Worm (Caenorhabditis elegans) whole organism, mixed stage, embryonic: ENCODE results near the gene srh-62.

Experiments
- M03D4.4 ChIP-seq: sonication (generic microtip); optimal IDR thresholded peaks from 2 replicates; lab custom pipeline; 2017; ENCODE audit warnings: mild to moderate bottlenecking, missing genetic modification characterization, missing compliant biosample characterization
- bed-3 ChIP-seq: fragments of 200-800 bp; sonication (Bioruptor generic); optimal IDR thresholded peaks from 3 replicates; lab custom pipeline; 2018; ENCODE audit warnings: mild to moderate bottlenecking, missing genetic modification characterization, moderate library complexity, missing compliant biosample characterization
- blmp-1 ChIP-seq: fragments of 150-350 bp; optimal IDR thresholded peaks from 2 replicates; lab custom pipeline; 2014; ENCODE audit warnings: missing biosample characterization, missing genetic modification characterization
- ceh-39 ChIP-seq: fragments of 150-350 bp; optimal IDR thresholded peaks from 2 replicates; lab custom pipeline; 2014; ENCODE audit warnings: missing biosample characterization, missing genetic modification characterization
- ceh-83 ChIP-seq: fragments of 200-800 bp; sonication (Bioruptor generic); optimal IDR thresholded peaks from 2 replicates; lab custom pipeline; 2018; ENCODE audit warnings: mild to moderate bottlenecking, missing genetic modification characterization, missing compliant biosample characterization
- ces-1 ChIP-seq: fragments of 150-350 bp; optimal IDR thresholded peaks from 2 replicates; lab custom pipeline; 2014; ENCODE audit warnings: missing biosample characterization, missing genetic modification reagents, missing genetic modification characterization
- cnd-1 ChIP-seq: fragments of 200-800 bp; sonication (Bioruptor generic); optimal IDR thresholded peaks from 2 replicates; lab custom pipeline; 2018; ENCODE audit warnings: mild to moderate bottlenecking, missing genetic modification characterization, missing compliant biosample characterization
- drap-1 ChIP-seq: fragments of 200-800 bp; sonication (Bioruptor generic); optimal IDR thresholded peaks from 3 replicates; lab custom pipeline; 2018; ENCODE audit warnings: mild to moderate bottlenecking, missing genetic modification characterization, missing compliant biosample characterization
- elt-1 ChIP-seq: sonication (generic microtip); optimal IDR thresholded peaks from 2 replicates; lab custom pipeline; 2017; ENCODE audit warnings: missing genetic modification characterization, mild to moderate bottlenecking, missing compliant biosample characterization, antibody characterized with exemption, moderate library complexity, borderline replicate concordance; ENCODE audit not compliant: insufficient read depth
- elt-3 ChIP-seq: fragments of 150-350 bp; optimal IDR thresholded peaks from 2 replicates; lab custom pipeline; 2014; ENCODE audit warnings: missing biosample characterization, missing genetic modification characterization
- flh-1 ChIP-seq: fragments of 200-800 bp; sonication (Bioruptor generic); optimal IDR thresholded peaks from 2 replicates; lab custom pipeline; 2018; ENCODE audit warnings: mild to moderate bottlenecking, missing genetic modification characterization, moderate library complexity, missing compliant biosample characterization
- hlh-1 ChIP-seq: fragments of 150-350 bp; optimal IDR thresholded peaks from 2 replicates; lab custom pipeline; 2014; ENCODE audit warnings: missing biosample characterization, missing genetic modification reagents, missing genetic modification characterization
- lin-13 ChIP-seq: fragments of 150-350 bp; optimal IDR thresholded peaks from 2 replicates; lab custom pipeline; 2014; ENCODE audit warnings: missing biosample characterization, missing genetic modification characterization
- lin-32 ChIP-seq: fragments of 200-800 bp; sonication (Bioruptor generic); optimal IDR thresholded peaks from 2 replicates; lab custom pipeline; 2018; ENCODE audit warnings: mild to moderate bottlenecking, missing genetic modification characterization, missing compliant biosample characterization
- lsy-2 ChIP-seq: fragments of 150-350 bp; optimal IDR thresholded peaks from 2 replicates; lab custom pipeline; 2014; ENCODE audit warnings: missing biosample characterization, missing genetic modification characterization
- mab-5 ChIP-seq: fragments of 150-350 bp; optimal IDR thresholded peaks from 2 replicates; lab custom pipeline; 2014; ENCODE audit warnings: missing biosample characterization, missing genetic modification characterization
- mep-1 ChIP-seq: fragments of 150-350 bp; optimal IDR thresholded peaks from 2 replicates; lab custom pipeline; 2017; ENCODE audit warnings: missing biosample characterization, missing genetic modification reagents, missing genetic modification characterization, inconsistent platforms
- nhr-12 ChIP-seq: fragments of 150-350 bp; optimal IDR thresholded peaks from 2 replicates; lab custom pipeline; 2014; ENCODE audit warnings: missing biosample characterization, missing genetic modification characterization
- nhr-2 ChIP-seq: fragments of 150-350 bp; optimal IDR thresholded peaks from 2 replicates; lab custom pipeline; 2014; ENCODE audit warnings: missing biosample characterization, missing genetic modification characterization
- nhr-237 ChIP-seq: fragments of 150-350 bp; optimal IDR thresholded peaks from 2 replicates; lab custom pipeline; 2014; ENCODE audit warnings: missing biosample characterization, missing genetic modification characterization
- nhr-28 ChIP-seq: fragments of 150-350 bp; optimal IDR thresholded peaks from 2 replicates; lab custom pipeline; 2014; ENCODE audit warnings: missing biosample characterization, missing genetic modification characterization
- nhr-76 ChIP-seq: sonication (generic microtip); optimal IDR thresholded peaks from 2 replicates; lab custom pipeline; 2017; ENCODE audit warnings: missing biosample characterization, missing genetic modification characterization
- pha-4 ChIP-seq: fragments of 150-350 bp; optimal IDR thresholded peaks from 2 replicates; lab custom pipeline; 2018; ENCODE audit warnings: missing biosample characterization, missing genetic modification reagents, missing genetic modification characterization
- sem-2 ChIP-seq: fragments of 200-800 bp; sonication (Bioruptor generic); optimal IDR thresholded peaks from 2 replicates; lab custom pipeline; 2018; ENCODE audit warnings: mild to moderate bottlenecking, missing genetic modification characterization, missing compliant biosample characterization
- snpc-4 ChIP-seq: fragments of 150-350 bp; optimal IDR thresholded peaks from 2 replicates; lab custom pipeline; 2014; ENCODE audit warnings: missing biosample characterization, missing genetic modification characterization
- sptf-1 ChIP-seq: sonication (generic microtip); optimal IDR thresholded peaks from 2 replicates; lab custom pipeline; 2017; ENCODE audit warnings: mild to moderate bottlenecking, missing genetic modification characterization, moderate library complexity, missing compliant biosample characterization
- tbx-8 ChIP-seq: fragments of 200-800 bp; sonication (Bioruptor generic); optimal IDR thresholded peaks from 2 replicates; lab custom pipeline; 2018; ENCODE audit warnings: mild to moderate bottlenecking, missing genetic modification characterization, moderate library complexity, missing compliant biosample characterization
- unc-120 ChIP-seq: sonication (generic microtip); optimal IDR thresholded peaks from 2 replicates; lab custom pipeline; 2017; ENCODE audit warnings: missing genetic modification characterization, missing compliant biosample characterization; ENCODE audit not compliant: poor library complexity, severe bottlenecking
- unc-39 ChIP-seq: fragments of 150-350 bp; optimal IDR thresholded peaks from 2 replicates; lab custom pipeline; 2014; ENCODE audit warnings: missing biosample characterization, missing genetic modification characterization
- unc-62 ChIP-seq: fragments of 150-350 bp; optimal IDR thresholded peaks from 2 replicates; lab custom pipeline; 2014; ENCODE audit warnings: missing biosample characterization, missing genetic modification reagents, missing genetic modification characterization
- zip-8 ChIP-seq: fragments of 150-350 bp; optimal IDR thresholded peaks from 2 replicates; lab custom pipeline; 2014; ENCODE audit warnings: missing biosample characterization, missing genetic modification characterization
- ztf-11 ChIP-seq: fragments of 150-350 bp; optimal IDR thresholded peaks from 2 replicates; lab custom pipeline; 2014; ENCODE audit warnings: missing biosample characterization, missing genetic modification characterization

srh-62 gene

ce11 chrV:414630-415029 lies 11.7 kb upstream of the srh-62 start, which contains the start of gene dod-19:
Gene dod-19 (minus strand): TSS chrV:414759.
- TF ChIP-seq lin-13 (tag; lab: Kevin White, UChicago) = no peak

DNA sequence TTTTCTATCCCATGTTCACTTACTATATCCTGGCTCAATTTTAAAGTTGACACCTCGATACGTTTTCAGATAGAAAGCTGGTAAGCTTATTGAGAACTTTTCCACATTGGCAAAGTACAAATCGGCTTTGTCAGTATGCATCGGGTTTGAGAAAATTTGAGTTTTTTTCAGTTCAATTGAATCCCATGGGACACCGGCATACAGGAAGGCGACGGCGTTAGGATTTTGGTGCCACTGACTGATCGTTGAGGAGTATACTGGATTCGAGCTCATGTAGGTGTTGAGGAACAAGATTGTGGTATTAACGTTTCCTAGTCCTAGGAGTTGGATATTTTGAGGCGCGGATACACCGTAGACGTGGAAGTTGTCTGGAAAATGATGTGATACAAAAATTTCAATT lies 9.9 kb upstream of the srh-62 start:
- TF ChIP-seq cnd-1 (tag; lab: Kevin White, UChicago) (no peak), sem-2 (no peak), pha-4 (tag; lab: Kevin White, UChicago) (no peak), nhr-237 (tag; lab: Kevin White, UChicago) (no peak), mep-1 (no peak), tbx-8 (GFP tag; lab: Kevin White, UChicago) (no peak), ces-1 (GFP tag; lab: Kevin White, UChicago) (no peak), unc-62 (no peak)

DNA sequence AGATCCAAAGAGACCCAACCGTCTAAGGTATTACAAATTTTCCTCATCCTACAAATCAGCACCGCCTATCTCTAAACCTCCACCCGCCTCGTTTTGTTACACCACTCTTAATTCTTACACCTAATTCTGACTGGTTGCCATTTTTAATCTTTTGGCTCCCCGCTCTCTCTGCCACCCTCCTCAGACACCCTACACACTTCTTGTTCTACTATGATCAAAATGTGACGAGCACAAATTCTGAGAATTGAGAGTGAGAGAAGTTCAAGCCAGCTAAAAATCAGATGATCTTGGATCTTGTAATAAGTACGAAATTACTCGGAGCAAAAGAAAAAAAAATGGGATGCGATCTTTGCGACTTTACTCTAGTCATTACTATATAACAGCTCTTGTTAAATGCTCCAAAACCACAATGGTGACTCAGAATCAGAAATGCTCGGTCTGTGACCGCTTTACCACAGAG lies 1.3 kb upstream of the srh-62 start, which contains the start of gene nhr-252:
nhr-252 (plus strand) TSS at position 410 of the 460 bp plus-strand sequence.
- TF ChIP-seq hlh-1 (tag; lab: Kevin White, UChicago) (no peak), pha-4 (tag; lab: Kevin White, UChicago) (no peak), unc-120 (tag; lab: Kevin White, UChicago) (no peak), flh-1 (GFP tag; lab: Kevin White, UChicago) (no peak), mab-5 (no peak), zip-8 (tag; lab: Kevin White, UChicago) (no peak), unc-39 (tag; lab: Kevin White, UChicago) (no peak), nhr-237 (tag; lab: Kevin White, UChicago) (no peak)
- TF ChIP-seq, all 35 proteins: peak for 0

DNA sequence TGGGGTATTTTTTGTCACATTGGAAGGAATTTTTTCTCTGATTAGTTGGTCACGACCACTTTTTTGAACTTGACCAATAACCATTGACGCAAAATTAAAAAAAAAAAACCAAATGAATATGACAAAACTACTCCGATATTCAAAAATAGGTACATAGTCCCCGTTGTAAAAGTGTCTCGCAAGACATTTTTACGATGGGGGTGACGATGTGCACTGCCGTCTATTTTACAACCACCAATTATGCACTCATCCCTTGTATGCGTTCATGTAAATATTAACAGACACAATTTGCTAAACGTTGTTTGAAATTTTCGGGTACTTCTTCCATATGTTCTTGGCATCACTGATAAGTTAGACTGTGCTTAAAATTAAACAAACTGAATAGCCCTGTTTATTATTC lies 3.2 kb downstream of the srh-62 start, which contains the start of gene scl-27:
scl-27 (plus strand) TSS at position 301 of the 400 bp plus-strand sequence.
- no peak for TF ChIP-seq nhr-76 (tag; lab: Kevin White, UChicago)
- TF ChIP-seq mab-5 = no peak
- TF ChIP-seq nhr-2 (tag; lab: Kevin White, UChicago) = no peak
- TF ChIP-seq ces-1 (GFP tag; lab: Kevin White, UChicago) = no peak
- TF ChIP-seq tbx-8 (GFP tag; lab: Kevin White, UChicago) = no peak
- TF ChIP-seq lsy-2 (tag; lab: Kevin White, UChicago) = no peak
- no peak for TF ChIP-seq bed-3
- TF ChIP-seq unc-62 = no peak
- TF ChIP-seq zip-8 (tag; lab: Kevin White, UChicago) = no peak
- TF ChIP-seq sptf-1 (tag; lab: Kevin White, UChicago) = no peak
- TF ChIP-seq pha-4 (tag; lab: Kevin White, UChicago) = no peak
- no peak for TF ChIP-seq blmp-1 (tag; lab: Kevin White, UChicago)
- no peak for TF ChIP-seq nhr-28
- no peak for TF ChIP-seq M03D4.4 (tag; lab: Kevin White, UChicago)
- no peak for TF ChIP-seq elt-3 (tag; lab: Kevin White, UChicago)
- TF ChIP-seq ceh-39 = no peak
- no peak for TF ChIP-seq lin-32 (GFP tag; lab: Kevin White, UChicago)
- TF ChIP-seq nhr-12 (tag; lab: Kevin White, UChicago) = no peak

ce11 chrV:396309-396708 lies 6.6 kb downstream of the srh-62 start, which contains the start of gene nhr-253:
Gene nhr-253 (plus strand): TSS chrV:396593.
- TF ChIP-seq lin-13 (tag; lab: Kevin White, UChicago) = no peak
- no peak for TF ChIP-seq ztf-11
- no peak for TF ChIP-seq ceh-39
- TF ChIP-seq tbx-8 (GFP tag; lab: Kevin White, UChicago) = no peak
- no peak for TF ChIP-seq elt-3 (tag; lab: Kevin White, UChicago)
- TF ChIP-seq blmp-1 (tag; lab: Kevin White, UChicago) = no peak
- no peak for TF ChIP-seq zip-8 (tag; lab: Kevin White, UChicago)
- no peak for TF ChIP-seq cnd-1 (tag; lab: Kevin White, UChicago)
- TF ChIP-seq mep-1 = no peak
- no peak for TF ChIP-seq flh-1 (GFP tag; lab: Kevin White, UChicago)
- TF ChIP-seq elt-1 (tag; lab: Kevin White, UChicago) = no peak
- no peak for TF ChIP-seq sem-2
- TF ChIP-seq snpc-4 = no peak
- no peak for TF ChIP-seq lin-32 (GFP tag; lab: Kevin White, UChicago)
- TF ChIP-seq drap-1 (GFP tag; lab: Kevin White, UChicago) = no peak
- no peak for TF ChIP-seq unc-62
- TF ChIP-seq ceh-83 = no peak
- TF ChIP-seq hlh-1 (tag; lab: Kevin White, UChicago) = no peak
- TF ChIP-seq pha-4 (tag; lab: Kevin White, UChicago) = no peak
